Worm (Caenorhabditis elegans) whole organism, early embryonic: ENCODE data around the gene wrt-2.

Experiments used
- B0310.2 ChIP-seq: sonication (generic microtip); optimal IDR thresholded peaks from 2 replicates; lab custom pipeline; 2016; ENCODE audit warnings: mild to moderate bottlenecking, missing genetic modification characterization, missing compliant biosample characterization
- F13C5.2 ChIP-seq: sonication (generic microtip); optimal IDR thresholded peaks from 2 replicates; lab custom pipeline; 2017; ENCODE audit warnings: mild to moderate bottlenecking, missing genetic modification characterization, inconsistent platforms, missing compliant biosample characterization
- aly-1 ChIP-seq: sonication (generic microtip); optimal IDR thresholded peaks from 2 replicates; lab custom pipeline; 2016; ENCODE audit warnings: missing genetic modification characterization, missing compliant biosample characterization
- ama-1 ChIP-seq: fragments of 150-350 bp; optimal IDR thresholded peaks from 2 replicates; lab custom pipeline; 2014
- ceh-36 ChIP-seq: sonication (generic microtip); optimal IDR thresholded peaks from 2 replicates; lab custom pipeline; 2016; ENCODE audit warnings: missing genetic modification characterization, inconsistent platforms, missing compliant biosample characterization
- ets-7 ChIP-seq: sonication (generic microtip); optimal IDR thresholded peaks from 2 replicates; lab custom pipeline; 2016; ENCODE audit warnings: missing genotype, missing genetic modification characterization, missing compliant biosample characterization
- flt-1 ChIP-seq: fragments of 200-800 bp; sonication (Bioruptor generic); IDR thresholded peaks from 2 replicates; pipeline ENCODE4 v1.3.6; 2022; ENCODE audit warnings: missing genetic modification characterization, missing compliant biosample characterization
- hmbx-1 ChIP-seq: sonication (generic microtip); optimal IDR thresholded peaks from 2 replicates; lab custom pipeline; 2016; ENCODE audit warnings: mild to moderate bottlenecking, missing genetic modification characterization, missing compliant biosample characterization
- hnd-1 ChIP-seq: sonication (generic microtip); optimal IDR thresholded peaks from 2 replicates; lab custom pipeline; 2016; ENCODE audit warnings: missing genetic modification characterization, missing compliant biosample characterization
- scrt-1 ChIP-seq: fragments of 200-800 bp; sonication (Bioruptor generic); IDR thresholded peaks from 2 replicates; pipeline ENCODE4 v1.3.6; 2022; ENCODE audit warnings: missing genetic modification characterization, missing compliant biosample characterization
- sea-1 ChIP-seq: fragments of 200-800 bp; sonication (Bioruptor generic); conservative IDR thresholded peaks from 2 replicates; pipeline ENCODE4 v1.3.6; 2022; ENCODE audit warnings: missing genetic modification characterization, missing compliant biosample characterization
- tbx-11 ChIP-seq: fragments of 200-800 bp; sonication (Bioruptor generic); IDR thresholded peaks from 2 replicates; pipeline ENCODE4 v1.3.6; 2022; ENCODE audit warnings: missing genetic modification characterization, missing compliant biosample characterization
- tbx-37 ChIP-seq: fragments of 200-800 bp; sonication (Bioruptor generic); conservative IDR thresholded peaks from 2 replicates; pipeline ENCODE4 v1.3.6; 2022; ENCODE audit warnings: missing genetic modification reagents, missing genetic modification characterization, missing compliant biosample characterization
- tra-4 ChIP-seq: sonication (generic microtip); optimal IDR thresholded peaks from 2 replicates; lab custom pipeline; 2017; ENCODE audit warnings: missing genetic modification characterization, missing compliant biosample characterization

DNA sequence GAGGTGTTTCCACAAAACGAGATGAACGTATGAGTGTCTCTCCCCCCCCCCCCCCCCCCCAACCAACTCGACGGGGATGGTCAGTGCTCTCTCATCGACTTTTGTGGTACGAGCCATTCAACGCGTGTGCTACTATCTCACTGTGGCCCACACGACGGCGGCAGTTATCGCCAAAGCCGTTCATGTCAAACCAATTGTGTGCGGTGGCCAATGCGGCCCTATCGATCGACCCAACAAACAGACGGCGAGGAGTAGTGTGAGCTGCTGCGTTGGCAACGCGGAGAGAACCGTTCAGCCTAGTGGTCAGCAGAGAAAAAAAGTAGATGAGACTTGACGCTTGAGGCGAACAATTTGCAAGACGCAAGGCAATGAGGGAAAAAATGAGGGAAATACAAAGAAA, 8.7 kb upstream of the wrt-2 start:
- no peak for TF ChIP-seq flt-1
- TF ChIP-seq hnd-1 (tag; lab: Kevin White, UChicago), result no peak
- TF ChIP-seq scrt-1 (GFP tag; lab: Robert Waterston, UW), result no peak
- no peak for TF ChIP-seq ama-1 (lab: Kevin White, UChicago)
- no peak for TF ChIP-seq sea-1
- TF ChIP-seq tbx-37 (GFP tag; lab: Robert Waterston, UW), result no peak
- no peak for TF ChIP-seq F13C5.2 (tag; lab: Kevin White, UChicago)
- TF ChIP-seq aly-1 (tag; lab: Kevin White, UChicago), result no peak
- TF ChIP-seq ets-7 (tag; lab: Kevin White, UChicago), result no peak
- TF ChIP-seq tra-4 (tag; lab: Kevin White, UChicago), result no peak
- TF ChIP-seq hmbx-1 (tag; lab: Kevin White, UChicago), result no peak
- peak; percentile 8; the same call in 1 of the 2 replicates for TF ChIP-seq tbx-11
- no peak for TF ChIP-seq ceh-36 (tag; lab: Kevin White, UChicago)
- TF ChIP-seq B0310.2 (tag; lab: Kevin White, UChicago), result no peak
